Fruit fly (Drosophila melanogaster) whole organism, embryonic: ENCODE measurements around the gene CG44139.

Experiments used
- Asciz ChIP-seq: fragments of 200-800 bp; sonication (Bioruptor generic); optimal IDR thresholded peaks from 2 replicates; lab custom pipeline; 2017; ENCODE audit warnings: missing biosample characterization, mild to moderate bottlenecking, missing genetic modification characterization, missing genetic modification reagents
- Atf6 ChIP-seq: fragments of 200-800 bp; sonication (Bioruptor generic); IDR thresholded peaks from 2 replicates; pipeline ENCODE4 v1.3.6; 2022; ENCODE audit warnings: missing biosample characterization, missing genetic modification characterization
- BtbVII ChIP-seq: fragments of 200-800 bp; sonication (Bioruptor generic); optimal IDR thresholded peaks from 3 replicates; lab custom pipeline; 2017; ENCODE audit warnings: missing biosample characterization, mild to moderate bottlenecking, missing genetic modification characterization
- CG10431 ChIP-seq: fragments of 200-800 bp; sonication (Bioruptor generic); optimal IDR thresholded peaks from 3 replicates; lab custom pipeline; 2018; ENCODE audit warnings: missing biosample characterization, mild to moderate bottlenecking, missing genetic modification characterization
- CG10959 ChIP-seq: fragments of 200-800 bp; sonication (Bioruptor generic); IDR thresholded peaks from 2 replicates; pipeline ENCODE4 v1.3.6; 2022; ENCODE audit warnings: missing biosample characterization, missing genetic modification characterization
- CG11085 ChIP-seq: fragments of 200-800 bp; sonication (Bioruptor generic); IDR thresholded peaks from 2 replicates; pipeline ENCODE4 v1.3.6; 2022; ENCODE audit warnings: missing biosample characterization, missing genetic modification characterization
- CG11695 ChIP-seq: fragments of 200-800 bp; sonication (Bioruptor generic); IDR thresholded peaks from 3 replicates; pipeline ENCODE4 v1.3.6; 2022; ENCODE audit warnings: missing biosample characterization, missing genetic modification characterization
- CG13287 ChIP-seq: fragments of 200-800 bp; sonication (Bioruptor generic); IDR thresholded peaks from 2 replicates; pipeline ENCODE4 v1.3.6; 2022; ENCODE audit warnings: missing biosample characterization, missing genetic modification characterization; ENCODE audit not compliant: partially characterized antibody
- CG13775 ChIP-seq: fragments of 200-800 bp; sonication (Bioruptor generic); optimal IDR thresholded peaks from 3 replicates; lab custom pipeline; 2017; ENCODE audit warnings: missing biosample characterization, mild to moderate bottlenecking, missing genetic modification characterization
- CG14667 ChIP-seq: fragments of 200-800 bp; sonication (Bioruptor generic); IDR thresholded peaks from 2 replicates; pipeline ENCODE4 v1.3.6; 2022; ENCODE audit warnings: missing biosample characterization, missing genetic modification characterization
- CG1529 ChIP-seq: fragments of 200-800 bp; sonication (Bioruptor generic); optimal IDR thresholded peaks from 3 replicates; lab custom pipeline; 2018; ENCODE audit warnings: missing biosample characterization, missing genetic modification characterization
- CG15479 ChIP-seq: fragments of 200-800 bp; sonication (Bioruptor generic); optimal IDR thresholded peaks from 3 replicates; lab custom pipeline; 2019; ENCODE audit warnings: missing biosample characterization, mild to moderate bottlenecking, missing genetic modification characterization, moderate library complexity
- CG1603 ChIP-seq: fragments of 200-800 bp; sonication (Bioruptor generic); optimal IDR thresholded peaks from 2 replicates; lab custom pipeline; 2019; ENCODE audit warnings: missing biosample characterization, mild to moderate bottlenecking, missing genetic modification characterization, moderate library complexity
- CG16779 ChIP-seq: fragments of 200-800 bp; sonication (Bioruptor generic); IDR thresholded peaks from 2 replicates; pipeline ENCODE4 v1.3.6; 2022; ENCODE audit warnings: missing biosample characterization, missing genetic modification characterization
- CG2202 ChIP-seq: fragments of 200-800 bp; sonication (Bioruptor generic); optimal IDR thresholded peaks from 2 replicates; lab custom pipeline; 2018; ENCODE audit warnings: missing biosample characterization, mild to moderate bottlenecking, missing genetic modification characterization
- CG32772 ChIP-seq: fragments of 200-800 bp; sonication (Bioruptor generic); IDR thresholded peaks from 2 replicates; pipeline ENCODE4 v1.3.6; 2022; ENCODE audit warnings: missing biosample characterization, missing genetic modification characterization
- CG6791 ChIP-seq: fragments of 200-800 bp; sonication (Bioruptor generic); IDR thresholded peaks from 3 replicates; pipeline ENCODE4 v1.3.6; 2022; ENCODE audit warnings: missing biosample characterization, missing genetic modification characterization; ENCODE audit not compliant: partially characterized antibody
- CG6813 ChIP-seq: fragments of 200-800 bp; sonication (Bioruptor generic); optimal IDR thresholded peaks from 2 replicates; lab custom pipeline; 2017; ENCODE audit warnings: missing biosample characterization, missing genetic modification characterization, mild to moderate bottlenecking, moderate library complexity, missing genetic modification reagents
- CG8765 ChIP-seq: fragments of 200-800 bp; sonication (Bioruptor generic); IDR thresholded peaks from 2 replicates; pipeline ENCODE4 v1.3.6; 2022; ENCODE audit warnings: missing biosample characterization, missing genetic modification characterization
- CTCF ChIP-seq: fragments of 200-800 bp; sonication (Bioruptor generic); optimal IDR thresholded peaks from 2 replicates; lab custom pipeline; 2017; ENCODE audit warnings: missing biosample characterization, mild to moderate bottlenecking, missing genetic modification characterization, moderate library complexity
- GATAe ChIP-seq: fragments of 200-800 bp; sonication (Bioruptor generic); conservative IDR thresholded peaks from 2 replicates; pipeline ENCODE4 v1.3.6; 2022; ENCODE audit warnings: missing biosample characterization, missing genetic modification characterization
- Lim3 ChIP-seq: fragments of 200-800 bp; sonication (Bioruptor generic); IDR thresholded peaks from 2 replicates; pipeline ENCODE4 v1.3.6; 2022; ENCODE audit warnings: missing biosample characterization, missing genetic modification characterization
- Oaz ChIP-seq: fragments of 200-800 bp; sonication (Bioruptor generic); IDR thresholded peaks from 2 replicates; pipeline ENCODE4 v1.3.6; 2022; ENCODE audit warnings: missing biosample characterization, missing genetic modification characterization
- Poxn ChIP-seq: fragments of 200-800 bp; sonication (Bioruptor generic); IDR thresholded peaks from 2 replicates; pipeline ENCODE4 v1.3.6; 2022; ENCODE audit warnings: missing biosample characterization, missing genetic modification characterization
- Sin3A ChIP-seq: fragments of >200 bp; optimal IDR thresholded peaks from 2 replicates; lab custom pipeline; 2018
- al ChIP-seq: fragments of 200-800 bp; sonication (Bioruptor generic); IDR thresholded peaks from 2 replicates; pipeline ENCODE4 v1.3.6; 2022; ENCODE audit warnings: missing biosample characterization, missing genetic modification characterization
- ara ChIP-seq: fragments of 200-800 bp; sonication (Bioruptor generic); IDR thresholded peaks from 2 replicates; pipeline ENCODE4 v1.3.6; 2022; ENCODE audit warnings: missing biosample characterization, missing genetic modification characterization
- bab2 ChIP-seq: fragments of 200-800 bp; sonication (Bioruptor generic); optimal IDR thresholded peaks from 2 replicates; lab custom pipeline; 2016; ENCODE audit warnings: missing biosample characterization, missing genetic modification characterization
- bsh ChIP-seq, 2 experiments: fragments of 200-800 bp; sonication (Bioruptor generic); optimal IDR thresholded peaks; 2 replicates each; lab custom pipeline; 2017 to 2018; ENCODE audit warnings: mild to moderate bottlenecking in 2 of 2, missing biosample characterization in 2 of 2, missing genetic modification characterization in 2 of 2, moderate library complexity in 1 of 2
- cg ChIP-seq: fragments of 200-800 bp; sonication (Bioruptor generic); optimal IDR thresholded peaks from 3 replicates; lab custom pipeline; 2019; ENCODE audit warnings: missing biosample characterization, mild to moderate bottlenecking, missing genetic modification characterization, moderate library complexity
- corto ChIP-seq: fragments of 200-800 bp; sonication (Bioruptor generic); optimal IDR thresholded peaks from 2 replicates; lab custom pipeline; 2016; ENCODE audit warnings: missing biosample characterization, mild to moderate bottlenecking, missing genetic modification characterization, moderate library complexity
- crp ChIP-seq, 2 experiments: fragments of 200-800 bp; sonication (Bioruptor generic); optimal IDR thresholded peaks; 2 replicates in 1 of 2; 3 replicates in 1 of 2; lab custom pipeline; 2017; ENCODE audit warnings: missing biosample characterization in 2 of 2, missing genetic modification characterization in 2 of 2, mild to moderate bottlenecking in 1 of 2, moderate library complexity in 1 of 2
- dimm ChIP-seq: fragments of 200-800 bp; sonication (Bioruptor generic); IDR thresholded peaks from 2 replicates; pipeline ENCODE4 v1.3.6; 2022; ENCODE audit warnings: missing biosample characterization, missing genetic modification characterization
- ewg ChIP-seq: fragments of 200-800 bp; sonication (Bioruptor generic); optimal IDR thresholded peaks from 3 replicates; lab custom pipeline; 2017; ENCODE audit warnings: mild to moderate bottlenecking, missing biosample characterization, missing genetic modification reagents, missing genetic modification characterization
- fd3F ChIP-seq: fragments of 200-800 bp; sonication (Bioruptor generic); optimal IDR thresholded peaks from 2 replicates; lab custom pipeline; 2018; ENCODE audit warnings: missing biosample characterization, mild to moderate bottlenecking, missing genetic modification characterization, moderate library complexity
- grn ChIP-seq: fragments of 200-800 bp; sonication (Bioruptor generic); optimal IDR thresholded peaks from 3 replicates; lab custom pipeline; 2017; ENCODE audit warnings: missing biosample characterization, missing genetic modification characterization
- gt ChIP-seq: fragments of 200-800 bp; sonication (Bioruptor generic); IDR thresholded peaks from 2 replicates; pipeline ENCODE4 v1.3.6; 2022; ENCODE audit warnings: missing biosample characterization, missing genetic modification characterization
- ind ChIP-seq: fragments of 200-800 bp; sonication (Bioruptor generic); optimal IDR thresholded peaks from 3 replicates; lab custom pipeline; 2016; ENCODE audit warnings: missing biosample characterization, missing genetic modification characterization
- pan ChIP-seq, 4 experiments: fragments of >200 bp in 3 of 4; fragments of 200-800 bp in 1 of 4; sonication (Bioruptor generic) in 1 of 4; optimal IDR thresholded peaks in 3 of 4; IDR thresholded peaks in 1 of 4; 2 replicates each; pipeline versions ENCODE4 v1.3.6 to Lab custom; 2017 to 2022; ENCODE audit warnings: missing biosample characterization in 2 of 4, missing genetic modification characterization in 2 of 4, mixed read lengths in 1 of 4
- pb ChIP-seq: fragments of 200-800 bp; sonication (Bioruptor generic); optimal IDR thresholded peaks from 3 replicates; lab custom pipeline; 2016; ENCODE audit warnings: missing biosample characterization, missing genetic modification characterization
- peb ChIP-seq: fragments of 200-800 bp; sonication (Bioruptor generic); IDR thresholded peaks from 2 replicates; pipeline ENCODE4 v1.3.6; 2022; ENCODE audit warnings: missing biosample characterization, missing genetic modification characterization
- ro ChIP-seq: fragments of 200-800 bp; sonication (Bioruptor generic); IDR thresholded peaks from 2 replicates; pipeline ENCODE4 v1.3.6; 2022; ENCODE audit warnings: missing biosample characterization, missing genetic modification characterization
- sim ChIP-seq: fragments of 200-800 bp; sonication (Bioruptor generic); IDR thresholded peaks from 2 replicates; pipeline ENCODE4 v1.3.6; 2022; ENCODE audit warnings: missing biosample characterization, missing genetic modification characterization
- slp2 ChIP-seq: fragments of 200-800 bp; sonication (Bioruptor generic); optimal IDR thresholded peaks from 2 replicates; lab custom pipeline; 2016; ENCODE audit warnings: missing biosample characterization, missing genetic modification characterization
- sna ChIP-seq: fragments of 200-800 bp; sonication (Bioruptor generic); IDR thresholded peaks from 2 replicates; pipeline ENCODE4 v1.3.6; 2022; ENCODE audit warnings: missing biosample characterization, missing genetic modification characterization; ENCODE audit not compliant: partially characterized antibody
- tll ChIP-seq, 2 experiments: fragments of 200-800 bp in 1 of 2; fragments of >200 bp in 1 of 2; sonication (Bioruptor generic) in 1 of 2; optimal IDR thresholded peaks; 2 replicates each; lab custom pipeline; 2017 to 2019; ENCODE audit warnings: missing biosample characterization in 2 of 2, missing genetic modification characterization in 2 of 2, mild to moderate bottlenecking in 1 of 2, moderate library complexity in 1 of 2
- wdn ChIP-seq: fragments of 200-800 bp; sonication (Bioruptor generic); IDR thresholded peaks from 2 replicates; pipeline ENCODE4 v1.3.6; 2022; ENCODE audit warnings: missing biosample characterization, missing genetic modification characterization
- zf30C ChIP-seq: fragments of 200-800 bp; sonication (Bioruptor generic); optimal IDR thresholded peaks from 3 replicates; lab custom pipeline; 2018; ENCODE audit warnings: missing biosample characterization, mild to moderate bottlenecking, missing genetic modification characterization
- zfh1 ChIP-seq: fragments of 200-800 bp; sonication (Bioruptor generic); IDR thresholded peaks from 3 replicates; pipeline ENCODE4 v1.3.6; 2022; ENCODE audit warnings: missing biosample characterization, missing genetic modification characterization

The CG44139 gene

dm6 chr2L:2375655-2376417 is 48.8 kb upstream of the CG44139 start, which contains the start of gene Atxn7 (continued):
- TF ChIP-seq sim (GFP tag; lab: Robert Waterston, UW): no peak
- TF ChIP-seq peb: 0 out of 2 replicates have a peak, but pooled peaks have one; percentile 8
- no peak for TF ChIP-seq CG15479
- TF ChIP-seq CG8765 (GFP tag; lab: Robert Waterston, UW): no peak
- no peak for TF ChIP-seq ro (GFP tag; lab: Robert Waterston, UW)
- no peak for TF ChIP-seq CG14667
- TF ChIP-seq gt (GFP tag; lab: Robert Waterston, UW): no peak
- TF ChIP-seq BtbVII (GFP tag; lab: Kevin White, UChicago): peak; percentile 33
- peak; percentile 30; the same call in 1 of the 2 replicates for TF ChIP-seq CG32772 (GFP tag; lab: Robert Waterston, UW)
- peak; percentile 82 for TF ChIP-seq CG10431 (GFP tag; lab: Kevin White, UChicago)
- TF ChIP-seq CG1529 (GFP tag; lab: Kevin White, UChicago): peak; percentile 65
- TF ChIP-seq grn (GFP tag; lab: Kevin White, UChicago): peak; percentile 31
- TF ChIP-seq CG13775 (GFP tag; lab: Kevin White, UChicago): peak; percentile 73

- TF ChIP-seq tll (GFP tag; optimal IDR thresholded peaks at IDR 0.05; lab: Kevin White, UChicago): no peak
- no peak for TF ChIP-seq CG10959 (GFP tag; lab: Robert Waterston, UW)
- no peak for TF ChIP-seq Atf6 (GFP tag; lab: Robert Waterston, UW)
- 0 out of 2 replicates have a peak, but pooled peaks have one; percentile 11 for TF ChIP-seq CG16779 (GFP tag; lab: Robert Waterston, UW)
- no peak; the same call in 1 of the 2 replicates for TF ChIP-seq wdn
- no peak for TF ChIP-seq CG2202
- no peak for TF ChIP-seq GATAe (GFP tag; lab: Robert Waterston, UW)
- TF ChIP-seq bab2 (GFP tag; lab: Kevin White, UChicago): no peak
- no peak for TF ChIP-seq Asciz (GFP tag; lab: Kevin White, UChicago)
- TF ChIP-seq cg: no peak
- TF ChIP-seq CG1603 (tag; lab: Kevin White, UChicago): peak; percentile 2
- no peak for TF ChIP-seq fd3F (GFP tag; lab: Kevin White, UChicago)
- no peak for TF ChIP-seq dimm (GFP tag; lab: Robert Waterston, UW)
- no peak for TF ChIP-seq corto (GFP tag; lab: Kevin White, UChicago)
- TF ChIP-seq ind (GFP tag; lab: Kevin White, UChicago): no peak
- no peak for TF ChIP-seq CG13287 (GFP tag; lab: Robert Waterston, UW)
- TF ChIP-seq zf30C (GFP tag; lab: Kevin White, UChicago): no peak
- peak; percentile 15; the same call in 1 of the 3 replicates for TF ChIP-seq CG11695 (GFP tag; lab: Robert Waterston, UW)
- TF ChIP-seq pb (GFP tag; lab: Kevin White, UChicago): no peak
- TF ChIP-seq sna (GFP tag; lab: Robert Waterston, UW): no peak
- TF ChIP-seq CG6813: peak; percentile 23
- TF ChIP-seq Lim3 (GFP tag; lab: Robert Waterston, UW): no peak
- TF ChIP-seq crp (GFP tag; optimal IDR thresholded peaks at IDR 0.05; lab: Kevin White, UChicago): no peak
- TF ChIP-seq ewg: no peak
- TF ChIP-seq pan (optimal IDR thresholded peaks at IDR 0.05; lab: Kevin White, UChicago): no peak
- no peak for TF ChIP-seq pan (GFP tag; optimal IDR thresholded peaks at IDR 0.05 in 1 of 2, IDR thresholded peaks at IDR 0.05 in 1 of 2)
- no peak for TF ChIP-seq ara
- 0 out of 3 replicates have a peak, but pooled peaks have one; percentile 33 for TF ChIP-seq zfh1
- no peak for TF ChIP-seq CTCF (GFP tag; lab: Kevin White, UChicago)
- no peak for TF ChIP-seq Sin3A (lab: Kevin White, UChicago)
- no peak for TF ChIP-seq CG6791 (GFP tag; lab: Robert Waterston, UW)
- TF ChIP-seq CG11085 (GFP tag; lab: Robert Waterston, UW): no peak
- no peak for TF ChIP-seq Oaz
- no peak for TF ChIP-seq Poxn (GFP tag; lab: Robert Waterston, UW)
- TF ChIP-seq slp2 (GFP tag; lab: Kevin White, UChicago): no peak
- TF ChIP-seq al (GFP tag; lab: Robert Waterston, UW): no peak
- TF ChIP-seq bsh (GFP tag; optimal IDR thresholded peaks at IDR 0.05; lab: Kevin White, UChicago): no peak
Observed at dm6 chr2L:2376418-2376702, 48.2 kb upstream of the CG44139 start.
